Worm (Caenorhabditis elegans) whole organism, L4 larva: ENCODE results near the gene srz-24.

ENCODE experiments used
- aly-2 ChIP-seq: sonication (generic microtip); optimal IDR thresholded peaks from 2 replicates; lab custom pipeline; 2018; ENCODE audit warnings: missing biosample characterization, missing genetic modification characterization
- dmd-6 ChIP-seq: fragments of 200-800 bp; sonication (Bioruptor generic); IDR thresholded peaks from 2 replicates; pipeline ENCODE4 v1.3.6; 2022; ENCODE audit warnings: missing genetic modification reagents, missing genetic modification characterization, missing compliant biosample characterization
- duxl-1 ChIP-seq: sonication (generic microtip); optimal IDR thresholded peaks from 2 replicates; lab custom pipeline; 2016; ENCODE audit warnings: mild to moderate bottlenecking, missing genetic modification characterization, moderate library complexity, missing compliant biosample characterization; ENCODE audit not compliant: poor library complexity
- madf-9 ChIP-seq: fragments of 200-800 bp; sonication (Bioruptor generic); conservative IDR thresholded peaks from 2 replicates; pipeline ENCODE4 v1.3.6; 2022; ENCODE audit warnings: missing genetic modification reagents, missing genetic modification characterization, missing compliant biosample characterization
- nhr-28 ChIP-seq: fragments of 150-350 bp; optimal IDR thresholded peaks from 2 replicates; lab custom pipeline; 2014; ENCODE audit warnings: missing biosample characterization, missing genetic modification characterization
- pqm-1 ChIP-seq: sonication (generic microtip); optimal IDR thresholded peaks from 2 replicates; lab custom pipeline; 2017; ENCODE audit warnings: missing biosample characterization, missing genetic modification characterization
- snpc-4 ChIP-seq: fragments of 150-350 bp; optimal IDR thresholded peaks from 2 replicates; lab custom pipeline; 2014; ENCODE audit warnings: missing biosample characterization, missing genetic modification characterization
- zag-1 ChIP-seq: fragments of 150-350 bp; optimal IDR thresholded peaks from 2 replicates; lab custom pipeline; 2014; ENCODE audit warnings: missing biosample characterization, missing genetic modification characterization

ce11 chrIV:4993128-4993527, 12.2 kb upstream of the srz-24 start:
- TF ChIP-seq zag-1 (tag; lab: Kevin White, UChicago): no peak
- no peak for TF ChIP-seq duxl-1 (tag; lab: Kevin White, UChicago)
- no peak for TF ChIP-seq snpc-4 (tag; lab: Kevin White, UChicago)
- no peak for TF ChIP-seq aly-2
- no peak for TF ChIP-seq pqm-1
- no peak for TF ChIP-seq nhr-28 (tag; lab: Kevin White, UChicago)
- TF ChIP-seq madf-9 (GFP tag; lab: Robert Waterston, UW): no peak
- TF ChIP-seq dmd-6 (GFP tag; lab: Robert Waterston, UW): no peak
